Worm (Caenorhabditis elegans) whole organism, L2 larva: ENCODE measurements around the gene F59A1.16.

Experiments used
- R02D3.7 ChIP-seq: fragments of 150-350 bp; optimal IDR thresholded peaks from 2 replicates; lab custom pipeline; 2014; ENCODE audit warnings: missing biosample characterization, missing genetic modification characterization
- alr-1 ChIP-seq: fragments of 150-350 bp; optimal IDR thresholded peaks from 2 replicates; lab custom pipeline; 2014; ENCODE audit warnings: missing biosample characterization, missing genetic modification characterization
- aly-2 ChIP-seq: fragments of 150-350 bp; optimal IDR thresholded peaks from 2 replicates; lab custom pipeline; 2014; ENCODE audit warnings: missing biosample characterization, missing genetic modification characterization
- blmp-1 ChIP-seq: sonication (generic microtip); optimal IDR thresholded peaks from 2 replicates; lab custom pipeline; 2017; ENCODE audit warnings: missing genetic modification characterization, mild to moderate bottlenecking, missing compliant biosample characterization, antibody characterized with exemption, moderate library complexity; ENCODE audit not compliant: insufficient read depth
- ceh-16 ChIP-seq: fragments of 150-350 bp; optimal IDR thresholded peaks from 2 replicates; lab custom pipeline; 2014; ENCODE audit warnings: missing biosample characterization, missing genetic modification characterization
- ceh-82 ChIP-seq: fragments of 150-350 bp; optimal IDR thresholded peaks from 2 replicates; lab custom pipeline; 2014; ENCODE audit warnings: missing biosample characterization, missing genetic modification characterization
- elt-1 ChIP-seq: fragments of 150-350 bp; optimal IDR thresholded peaks from 2 replicates; lab custom pipeline; 2014; ENCODE audit warnings: missing biosample characterization, missing genetic modification characterization
- lin-39 ChIP-seq: fragments of 150-350 bp; optimal IDR thresholded peaks from 2 replicates; lab custom pipeline; 2014; ENCODE audit warnings: missing biosample characterization, missing genetic modification reagents, missing genetic modification characterization
- mab-5 ChIP-seq: fragments of 150-350 bp; optimal IDR thresholded peaks from 2 replicates; lab custom pipeline; 2014; ENCODE audit warnings: missing biosample characterization, missing genetic modification characterization
- nhr-10 ChIP-seq: sonication (generic microtip); optimal IDR thresholded peaks from 2 replicates; lab custom pipeline; 2017; ENCODE audit warnings: missing biosample characterization, missing genetic modification characterization
- nhr-11 ChIP-seq: fragments of 150-350 bp; optimal IDR thresholded peaks from 2 replicates; lab custom pipeline; 2014; ENCODE audit warnings: missing biosample characterization, missing genetic modification characterization
- nhr-129 ChIP-seq: fragments of 150-350 bp; optimal IDR thresholded peaks from 2 replicates; lab custom pipeline; 2014; ENCODE audit warnings: missing biosample characterization, missing genetic modification characterization
- nhr-77 ChIP-seq: fragments of 150-350 bp; optimal IDR thresholded peaks from 2 replicates; lab custom pipeline; 2014; ENCODE audit warnings: missing biosample characterization, missing genetic modification characterization
- sma-9 ChIP-seq, 2 experiments: fragments of 150-350 bp in 1 of 2; sonication (generic microtip) in 1 of 2; optimal IDR thresholded peaks; 2 replicates each; lab custom pipeline; 2014 to 2016; ENCODE audit warnings: missing genetic modification characterization in 2 of 2, mild to moderate bottlenecking in 1 of 2, missing biosample characterization in 1 of 2, missing compliant biosample characterization in 1 of 2, missing genetic modification reagents in 1 of 2, moderate library complexity in 1 of 2
- unc-39 ChIP-seq: fragments of 150-350 bp; optimal IDR thresholded peaks from 2 replicates; lab custom pipeline; 2014; ENCODE audit warnings: missing biosample characterization, missing genetic modification characterization
- ztf-1 ChIP-seq: fragments of 200-800 bp; sonication (Bioruptor generic); conservative IDR thresholded peaks from 2 replicates; pipeline ENCODE4 v1.3.6; 2022; ENCODE audit warnings: missing genetic modification characterization, missing compliant biosample characterization
- ztf-11 ChIP-seq: sonication (generic microtip); optimal IDR thresholded peaks from 2 replicates; lab custom pipeline; 2017; ENCODE audit warnings: missing biosample characterization, missing genetic modification characterization

Gene F59A1.16

DNA sequence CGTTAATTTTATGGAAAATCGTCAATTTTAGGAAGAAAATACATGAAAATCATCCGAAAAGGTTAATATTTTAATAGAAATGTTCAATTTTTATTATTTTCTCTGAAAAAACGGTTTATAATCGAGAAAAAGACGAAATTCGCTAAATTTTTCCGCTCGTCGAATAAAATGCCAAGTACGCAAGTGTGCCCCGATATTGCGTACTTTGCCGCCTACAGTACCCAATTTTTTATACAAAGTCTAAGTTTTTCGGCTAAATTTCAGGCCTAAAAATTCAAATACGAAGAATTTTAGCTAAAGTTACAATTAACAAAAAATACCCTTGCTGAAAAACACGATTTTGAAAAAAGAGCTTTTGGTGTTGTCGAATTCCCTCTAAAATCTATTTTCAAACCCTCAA lies 25.9 kb downstream of the F59A1.16 start:
- no peak for TF ChIP-seq unc-39 (tag; lab: Kevin White, UChicago)
- TF ChIP-seq ztf-11 (tag; lab: Kevin White, UChicago), result no peak
- TF ChIP-seq mab-5 (tag; lab: Kevin White, UChicago), result no peak
- no peak for TF ChIP-seq nhr-11 (tag; lab: Kevin White, UChicago)
- no peak for TF ChIP-seq elt-1 (tag; lab: Kevin White, UChicago)
- TF ChIP-seq R02D3.7 (tag; lab: Kevin White, UChicago), result no peak
- TF ChIP-seq ztf-1 (GFP tag; lab: Robert Waterston, UW), result no peak
- no peak for TF ChIP-seq blmp-1 (tag; lab: Kevin White, UChicago)
- no peak for TF ChIP-seq sma-9 (GFP tag; optimal IDR thresholded peaks at IDR 0.05; lab: Kevin White, UChicago)
- no peak for TF ChIP-seq sma-9 (tag; optimal IDR thresholded peaks at IDR 0.05; lab: Kevin White, UChicago)
- no peak for TF ChIP-seq aly-2 (tag; lab: Kevin White, UChicago)
- no peak for TF ChIP-seq lin-39 (tag; lab: Kevin White, UChicago)
- no peak for TF ChIP-seq ceh-82 (tag; lab: Kevin White, UChicago)
- TF ChIP-seq, all 48 proteins: peak for 0

DNA sequence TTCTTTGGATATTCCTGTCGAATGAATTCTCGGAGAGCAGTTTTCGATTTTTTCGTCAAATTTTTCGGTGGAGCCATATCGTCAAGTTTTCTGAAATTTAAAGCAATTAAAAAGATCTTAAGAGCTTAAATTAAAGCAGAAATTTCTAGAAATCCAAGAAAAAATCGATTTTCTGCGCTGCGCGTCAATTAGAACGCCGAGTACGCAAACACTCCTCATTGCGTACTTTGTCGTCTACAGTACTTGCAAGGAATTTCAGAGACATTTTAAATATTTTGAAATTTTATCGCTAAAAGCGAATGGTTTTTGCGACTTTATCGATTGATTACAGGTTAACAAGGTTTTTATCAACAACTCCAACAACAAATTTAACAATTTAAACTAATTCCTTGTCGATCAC lies 29.6 kb downstream of the F59A1.16 start:
- TF ChIP-seq ztf-11 (tag; lab: Kevin White, UChicago) (no peak), alr-1 (tag; lab: Kevin White, UChicago) (no peak)

DNA sequence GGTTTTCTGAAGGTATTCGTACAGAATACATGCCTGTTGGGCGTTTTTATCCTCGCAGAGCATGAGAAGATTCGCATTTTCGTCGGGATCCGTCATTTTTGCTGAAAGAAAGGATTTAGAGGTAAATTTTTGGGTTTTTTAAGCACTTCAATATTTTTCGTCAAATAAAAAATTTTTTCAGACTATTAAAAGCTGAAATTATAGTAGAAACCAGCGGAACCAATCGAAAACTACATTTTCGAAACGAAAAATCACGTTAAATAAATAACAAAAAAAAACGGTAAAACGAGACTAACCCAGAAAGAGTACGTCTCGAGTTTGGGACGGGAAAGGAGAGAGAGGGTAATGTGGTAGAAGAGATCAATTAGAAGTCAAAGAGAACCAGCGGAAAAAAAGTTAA lies 34.3 kb downstream of the F59A1.16 start, which contains the start of gene fbxa-192:
TSS of gene fbxa-192 (minus strand) at position 101 of the 400 bp plus-strand sequence.
- no peak for TF ChIP-seq nhr-77 (tag; lab: Kevin White, UChicago)
- no peak for TF ChIP-seq ceh-16 (tag; lab: Kevin White, UChicago)
- TF ChIP-seq nhr-10 (tag; lab: Kevin White, UChicago), result no peak
- no peak for TF ChIP-seq nhr-129 (tag; lab: Kevin White, UChicago)
- TF ChIP-seq nhr-11 (tag; lab: Kevin White, UChicago), result no peak
- TF ChIP-seq elt-1 (tag; lab: Kevin White, UChicago), result no peak
